Fruit fly (Drosophila melanogaster): ENCODE data around the gene CG32074.

- no peak for TF ChIP-seq CTCF (optimal IDR thresholded peaks at IDR 0.05)
- TF ChIP-seq CG8478 (optimal IDR thresholded peaks at IDR 0.05): no peak
Measured at dm6 chr3L:11085810-11086209, 46.3 kb downstream of the CG32074 start.

Measured in S2 (cell line).